Fruit fly (Drosophila melanogaster) whole organism, embryonic: ENCODE data around the gene kairos.
A peak's percentile ranks its signal among the peaks of the same experiment; 100 is the strongest.

Experiments used
- Antp ChIP-seq: fragments of 200-800 bp; sonication (Bioruptor generic); optimal IDR thresholded peaks from 3 replicates; lab custom pipeline; 2016; ENCODE audit warnings: missing biosample characterization, missing genetic modification characterization
- Asciz ChIP-seq: fragments of 200-800 bp; sonication (Bioruptor generic); optimal IDR thresholded peaks from 2 replicates; lab custom pipeline; 2017; ENCODE audit warnings: missing biosample characterization, mild to moderate bottlenecking, missing genetic modification characterization, missing genetic modification reagents
- CG10431 ChIP-seq: fragments of 200-800 bp; sonication (Bioruptor generic); optimal IDR thresholded peaks from 3 replicates; lab custom pipeline; 2018; ENCODE audit warnings: missing biosample characterization, mild to moderate bottlenecking, missing genetic modification characterization
- CG10565 ChIP-seq: fragments of 200-800 bp; sonication (Bioruptor generic); optimal IDR thresholded peaks from 3 replicates; lab custom pipeline; 2016; ENCODE audit warnings: missing biosample characterization, mild to moderate bottlenecking, missing genetic modification characterization
- CG11398 ChIP-seq: fragments of 200-800 bp; sonication (Bioruptor generic); optimal IDR thresholded peaks from 2 replicates; lab custom pipeline; 2016; ENCODE audit warnings: missing biosample characterization, missing genetic modification characterization
- CG11560 ChIP-seq: fragments of 200-800 bp; sonication (Bioruptor generic); IDR thresholded peaks from 3 replicates; pipeline ENCODE4 v1.3.6; 2022; ENCODE audit warnings: missing biosample characterization, missing genetic modification characterization
- CG11695 ChIP-seq: fragments of 200-800 bp; sonication (Bioruptor generic); IDR thresholded peaks from 3 replicates; pipeline ENCODE4 v1.3.6; 2022; ENCODE audit warnings: missing biosample characterization, missing genetic modification characterization
- CG11723 ChIP-seq: fragments of 200-800 bp; sonication (Bioruptor generic); optimal IDR thresholded peaks from 2 replicates; lab custom pipeline; 2017; ENCODE audit warnings: missing biosample characterization, mild to moderate bottlenecking, missing genetic modification characterization
- CG12104 ChIP-seq: fragments of 200-800 bp; sonication (Bioruptor generic); optimal IDR thresholded peaks from 3 replicates; lab custom pipeline; 2016; ENCODE audit warnings: missing biosample characterization, missing genetic modification characterization
- CG14441 ChIP-seq: fragments of 200-800 bp; sonication (Bioruptor generic); IDR thresholded peaks from 2 replicates; pipeline ENCODE4 v1.3.6; 2022; ENCODE audit warnings: missing biosample characterization, missing genetic modification characterization
- CG15601 ChIP-seq: fragments of 200-800 bp; sonication (Bioruptor generic); optimal IDR thresholded peaks from 3 replicates; lab custom pipeline; 2019; ENCODE audit warnings: missing biosample characterization, mild to moderate bottlenecking, missing genetic modification characterization, moderate library complexity
- CG15696 ChIP-seq: fragments of 200-800 bp; sonication (Bioruptor generic); optimal IDR thresholded peaks from 2 replicates; lab custom pipeline; 2019; ENCODE audit warnings: missing biosample characterization, mild to moderate bottlenecking, missing genetic modification characterization, moderate library complexity
- CG17802 ChIP-seq: fragments of 200-800 bp; sonication (Bioruptor generic); optimal IDR thresholded peaks from 2 replicates; lab custom pipeline; 2018; ENCODE audit warnings: missing biosample characterization, mild to moderate bottlenecking, missing genetic modification characterization, moderate library complexity
- CG3065 ChIP-seq: fragments of 200-800 bp; sonication (Bioruptor generic); optimal IDR thresholded peaks from 2 replicates; lab custom pipeline; 2016; ENCODE audit warnings: missing biosample characterization, missing genetic modification characterization
- CG31365 ChIP-seq: fragments of 200-800 bp; sonication (Bioruptor generic); optimal IDR thresholded peaks from 2 replicates; lab custom pipeline; 2018; ENCODE audit warnings: missing biosample characterization, mild to moderate bottlenecking, missing genetic modification characterization
- CG31388 ChIP-seq: fragments of 200-800 bp; sonication (Bioruptor generic); optimal IDR thresholded peaks from 2 replicates; lab custom pipeline; 2016; ENCODE audit warnings: missing biosample characterization, missing genetic modification characterization
- CG32767 ChIP-seq: fragments of 200-800 bp; sonication (Bioruptor generic); IDR thresholded peaks from 2 replicates; pipeline ENCODE4 v1.3.6; 2022; ENCODE audit warnings: missing biosample characterization, missing genetic modification characterization
- CG3281 ChIP-seq: fragments of 200-800 bp; sonication (Bioruptor generic); optimal IDR thresholded peaks from 3 replicates; lab custom pipeline; 2017; ENCODE audit warnings: missing biosample characterization, mild to moderate bottlenecking, missing genetic modification characterization
- CG33213 ChIP-seq: fragments of 200-800 bp; sonication (Bioruptor generic); optimal IDR thresholded peaks from 3 replicates; lab custom pipeline; 2016; ENCODE audit warnings: missing biosample characterization, missing genetic modification characterization
- CG3995 ChIP-seq: fragments of 200-800 bp; sonication (Bioruptor generic); optimal IDR thresholded peaks from 3 replicates; lab custom pipeline; 2016; ENCODE audit warnings: missing biosample characterization, missing genetic modification characterization
- CG4404 ChIP-seq: fragments of 200-800 bp; sonication (Bioruptor generic); IDR thresholded peaks from 2 replicates; pipeline ENCODE4 v1.3.6; 2022; ENCODE audit warnings: missing biosample characterization, missing genetic modification characterization
- CG6175 ChIP-seq: fragments of 200-800 bp; sonication (Bioruptor generic); IDR thresholded peaks from 3 replicates; pipeline ENCODE4 v1.3.6; 2022; ENCODE audit warnings: missing biosample characterization, missing genetic modification characterization
- CG7556 ChIP-seq: fragments of 200-800 bp; sonication (Bioruptor generic); optimal IDR thresholded peaks from 2 replicates; lab custom pipeline; 2017; ENCODE audit warnings: missing biosample characterization, mild to moderate bottlenecking, missing genetic modification characterization
- CG7745 ChIP-seq: fragments of 200-800 bp; sonication (Bioruptor generic); optimal IDR thresholded peaks from 2 replicates; lab custom pipeline; 2018; ENCODE audit warnings: missing biosample characterization, mild to moderate bottlenecking, missing genetic modification characterization, moderate library complexity
- CG8281 ChIP-seq: fragments of 200-800 bp; sonication (Bioruptor generic); optimal IDR thresholded peaks from 2 replicates; lab custom pipeline; 2018; ENCODE audit warnings: missing biosample characterization, mild to moderate bottlenecking, missing genetic modification characterization, moderate library complexity
- CG8478 ChIP-seq: fragments of >200 bp; optimal IDR thresholded peaks from 2 replicates; lab custom pipeline; 2018
- Camta ChIP-seq: fragments of 200-800 bp; sonication (Bioruptor generic); optimal IDR thresholded peaks from 2 replicates; lab custom pipeline; 2016; ENCODE audit warnings: missing biosample characterization, missing genetic modification characterization
- CoRest ChIP-seq: fragments of 200-800 bp; sonication (Bioruptor generic); optimal IDR thresholded peaks from 3 replicates; lab custom pipeline; 2018; ENCODE audit warnings: missing biosample characterization, mild to moderate bottlenecking, missing genetic modification characterization, moderate library complexity
- E2f1 ChIP-seq: fragments of 200-800 bp; sonication (Bioruptor generic); IDR thresholded peaks from 2 replicates; pipeline ENCODE4 v1.3.6; 2022; ENCODE audit warnings: missing biosample characterization, missing genetic modification characterization
- Ets65A ChIP-seq: fragments of 200-800 bp; sonication (Bioruptor generic); peaks from one replicate; lab custom pipeline; 2016; ENCODE audit warnings: missing biosample characterization, missing genetic modification characterization
- Fer2 ChIP-seq: fragments of 200-800 bp; sonication (Bioruptor generic); optimal IDR thresholded peaks from 2 replicates; lab custom pipeline; 2018; ENCODE audit warnings: missing biosample characterization, mild to moderate bottlenecking, missing genetic modification characterization, moderate library complexity
- H15 ChIP-seq: fragments of 200-800 bp; sonication (Bioruptor generic); IDR thresholded peaks from 3 replicates; pipeline ENCODE4 v1.3.6; 2022; ENCODE audit warnings: missing biosample characterization, missing genetic modification characterization
- HLH3B ChIP-seq: fragments of 200-800 bp; sonication (Bioruptor generic); IDR thresholded peaks from 2 replicates; pipeline ENCODE4 v1.3.6; 2022; ENCODE audit warnings: missing biosample characterization, missing genetic modification characterization
- Lim3 ChIP-seq: fragments of 200-800 bp; sonication (Bioruptor generic); IDR thresholded peaks from 2 replicates; pipeline ENCODE4 v1.3.6; 2022; ENCODE audit warnings: missing biosample characterization, missing genetic modification characterization
- Scr ChIP-seq: fragments of 200-800 bp; sonication (Bioruptor generic); IDR thresholded peaks from 2 replicates; pipeline ENCODE4 v1.3.6; 2022; ENCODE audit warnings: missing biosample characterization, missing genetic modification characterization; ENCODE audit not compliant: partially characterized antibody
- ac ChIP-seq: fragments of 200-800 bp; sonication (Bioruptor generic); optimal IDR thresholded peaks from 3 replicates; lab custom pipeline; 2017; ENCODE audit warnings: missing biosample characterization, mild to moderate bottlenecking, missing genetic modification characterization
- cato ChIP-seq: fragments of 200-800 bp; sonication (Bioruptor generic); optimal IDR thresholded peaks from 2 replicates; lab custom pipeline; 2016; ENCODE audit warnings: missing biosample characterization, missing genetic modification characterization, borderline replicate concordance
- chif ChIP-seq, 2 experiments: fragments of 200-800 bp; sonication (Bioruptor generic); optimal IDR thresholded peaks; 3 replicates each; lab custom pipeline; 2016; ENCODE audit warnings: missing biosample characterization in 2 of 2, missing genetic modification characterization in 2 of 2
- dmrt99B ChIP-seq: fragments of 200-800 bp; sonication (Bioruptor generic); optimal IDR thresholded peaks from 2 replicates; lab custom pipeline; 2018; ENCODE audit warnings: missing biosample characterization, mild to moderate bottlenecking, missing genetic modification characterization, moderate library complexity
- exex ChIP-seq: fragments of 200-800 bp; sonication (Bioruptor generic); optimal IDR thresholded peaks from 4 replicates; lab custom pipeline; 2018; ENCODE audit warnings: missing biosample characterization, mild to moderate bottlenecking, missing genetic modification characterization, moderate library complexity
- fd102C ChIP-seq: fragments of 200-800 bp; sonication (Bioruptor generic); optimal IDR thresholded peaks from 2 replicates; lab custom pipeline; 2018; ENCODE audit warnings: missing biosample characterization, mild to moderate bottlenecking, missing genetic modification characterization, moderate library complexity
- gem ChIP-seq: fragments of 200-800 bp; sonication (Bioruptor generic); optimal IDR thresholded peaks from 2 replicates; lab custom pipeline; 2019; ENCODE audit warnings: missing biosample characterization, mild to moderate bottlenecking, missing genetic modification characterization, moderate library complexity
- hbn ChIP-seq: fragments of 200-800 bp; sonication (Bioruptor generic); IDR thresholded peaks from 2 replicates; pipeline ENCODE4 v1.3.6; 2022; ENCODE audit warnings: missing biosample characterization, missing genetic modification characterization; ENCODE audit not compliant: partially characterized antibody
- hkb ChIP-seq, 2 experiments: fragments of 200-800 bp in 1 of 2; fragments of >200 bp in 1 of 2; sonication (Bioruptor generic) in 1 of 2; IDR thresholded peaks in 1 of 2; optimal IDR thresholded peaks in 1 of 2; 2 replicates each; pipeline versions ENCODE4 v1.3.6 to Lab custom; 2017 to 2022; ENCODE audit warnings: missing biosample characterization in 1 of 2, missing genetic modification characterization in 1 of 2
- kah ChIP-seq: fragments of 200-800 bp; sonication (Bioruptor generic); optimal IDR thresholded peaks from 2 replicates; lab custom pipeline; 2018; ENCODE audit warnings: missing biosample characterization, mild to moderate bottlenecking, missing genetic modification characterization
- nerfin-1 ChIP-seq: fragments of 200-800 bp; sonication (Bioruptor generic); optimal IDR thresholded peaks from 3 replicates; lab custom pipeline; 2019; ENCODE audit warnings: missing biosample characterization, mild to moderate bottlenecking, missing genetic modification characterization, moderate library complexity
- onecut ChIP-seq: fragments of 200-800 bp; sonication (Bioruptor generic); IDR thresholded peaks from 2 replicates; pipeline ENCODE4 v1.3.6; 2022; ENCODE audit warnings: missing biosample characterization, missing genetic modification characterization
- otp ChIP-seq: fragments of 200-800 bp; sonication (Bioruptor generic); IDR thresholded peaks from 3 replicates; pipeline ENCODE4, ENCODE4 v1.3.6; 2022; ENCODE audit warnings: missing biosample characterization, missing genetic modification characterization
- tap ChIP-seq: fragments of 200-800 bp; optimal IDR thresholded peaks from 3 replicates; lab custom pipeline; 2019; ENCODE audit warnings: missing biosample characterization, mild to moderate bottlenecking, missing genetic modification characterization, moderate library complexity
- tll ChIP-seq, 2 experiments: fragments of 200-800 bp in 1 of 2; fragments of >200 bp in 1 of 2; sonication (Bioruptor generic) in 1 of 2; optimal IDR thresholded peaks; 2 replicates each; lab custom pipeline; 2017 to 2019; ENCODE audit warnings: missing biosample characterization in 2 of 2, missing genetic modification characterization in 2 of 2, mild to moderate bottlenecking in 1 of 2, moderate library complexity in 1 of 2
- vfl ChIP-seq: fragments of 200-800 bp; sonication (Bioruptor generic); optimal IDR thresholded peaks from 2 replicates; lab custom pipeline; 2016; ENCODE audit warnings: missing biosample characterization, missing genetic modification characterization
- vnd ChIP-seq: fragments of 200-800 bp; sonication (Bioruptor generic); IDR thresholded peaks from 3 replicates; pipeline ENCODE4 v1.3.6; 2022; ENCODE audit warnings: missing biosample characterization, missing genetic modification characterization; ENCODE audit not compliant: partially characterized antibody

kairos gene

dm6 chrX:18385056-18385455 is 29.1 kb upstream of the kairos start, which contains the start of gene betaCOP (continued):
- no peak for TF ChIP-seq chif (GFP tag; optimal IDR thresholded peaks at IDR 0.05; lab: Kevin White, UChicago)
- TF ChIP-seq fd102C, result no peak
- no peak for TF ChIP-seq H15 (GFP tag; lab: Robert Waterston, UW)
- TF ChIP-seq CG11560 (tag; lab: Robert Waterston, UW), result no peak
- TF ChIP-seq onecut (GFP tag; lab: Robert Waterston, UW), result no peak
- no peak for TF ChIP-seq Lim3 (GFP tag; lab: Robert Waterston, UW)
- TF ChIP-seq CG3065 (GFP tag; lab: Kevin White, UChicago), result no peak
- TF ChIP-seq vfl (GFP tag; lab: Kevin White, UChicago), result no peak
- no peak for TF ChIP-seq HLH3B (GFP tag; lab: Robert Waterston, UW)
- no peak for TF ChIP-seq vnd (GFP tag; lab: Robert Waterston, UW)
- no peak for TF ChIP-seq CG15696 (tag; lab: Kevin White, UChicago)
- no peak for TF ChIP-seq E2f1 (GFP tag; lab: Robert Waterston, UW)
- no peak for TF ChIP-seq CG10431 (GFP tag; lab: Kevin White, UChicago)
- no peak for TF ChIP-seq CG10565 (GFP tag; lab: Kevin White, UChicago)
- no peak for TF ChIP-seq CG15601 (tag; lab: Kevin White, UChicago)
- TF ChIP-seq CG32767, result no peak
- TF ChIP-seq ac (GFP tag; lab: Kevin White, UChicago), result no peak
- TF ChIP-seq CG11398, result no peak
- TF ChIP-seq cato (GFP tag; lab: Kevin White, UChicago), result no peak
- no peak for TF ChIP-seq CG8281 (tag; lab: Kevin White, UChicago)
- no peak for TF ChIP-seq CG7556 (GFP tag; lab: Kevin White, UChicago)
- peak; percentile 55 for TF ChIP-seq CG33213
- no peak for TF ChIP-seq dmrt99B (tag; lab: Kevin White, UChicago)
- TF ChIP-seq CG14441 (GFP tag; lab: Robert Waterston, UW), result no peak
- TF ChIP-seq CG8478 (lab: Kevin White, UChicago), result no peak
- TF ChIP-seq tap (tag; lab: Kevin White, UChicago), result no peak
- no peak for TF ChIP-seq CG7745 (tag; lab: Kevin White, UChicago)
- no peak for TF ChIP-seq Asciz (GFP tag; lab: Kevin White, UChicago)
- no peak for TF ChIP-seq Ets65A (GFP tag; lab: Kevin White, UChicago)
- no peak for TF ChIP-seq CG31365 (tag; lab: Kevin White, UChicago)
- peak; percentile 51 for TF ChIP-seq hkb (optimal IDR thresholded peaks at IDR 0.05; lab: Kevin White, UChicago)
- TF ChIP-seq hkb (GFP tag; IDR thresholded peaks at IDR 0.05; lab: Robert Waterston, UW), result no peak
- TF ChIP-seq CG6175 (GFP tag; lab: Robert Waterston, UW), result no peak
- no peak for TF ChIP-seq Fer2
- no peak for TF ChIP-seq gem (tag; lab: Kevin White, UChicago)
- no peak for TF ChIP-seq CG11723 (GFP tag; lab: Kevin White, UChicago)
- TF ChIP-seq CG31388 (GFP tag; lab: Kevin White, UChicago), result no peak
- TF ChIP-seq CG3281, result no peak
- no peak for TF ChIP-seq tll (GFP tag; optimal IDR thresholded peaks at IDR 0.05; lab: Kevin White, UChicago)
- no peak for TF ChIP-seq CG12104 (GFP tag; lab: Kevin White, UChicago)
- no peak for TF ChIP-seq hbn
- TF ChIP-seq nerfin-1 (tag; lab: Kevin White, UChicago), result no peak
- TF ChIP-seq CG11695 (GFP tag; lab: Robert Waterston, UW), result no peak
- no peak for TF ChIP-seq exex (tag; lab: Kevin White, UChicago)
- TF ChIP-seq Camta (GFP tag; lab: Kevin White, UChicago), result no peak
- TF ChIP-seq otp (GFP tag; lab: Robert Waterston, UW), result no peak
- TF ChIP-seq Scr (GFP tag; lab: Robert Waterston, UW), result no peak
- no peak for TF ChIP-seq CG17802 (tag; lab: Kevin White, UChicago)
- no peak for TF ChIP-seq kah (GFP tag; lab: Kevin White, UChicago)
- no peak for TF ChIP-seq CG4404 (GFP tag; lab: Robert Waterston, UW)
- TF ChIP-seq CG3995 (GFP tag; lab: Kevin White, UChicago), result no peak
- no peak for TF ChIP-seq CoRest (tag; lab: Kevin White, UChicago)
- no peak for TF ChIP-seq Antp (GFP tag; lab: Kevin White, UChicago)
